Fruit fly (Drosophila melanogaster) whole organism, wandering third instar larva: ENCODE results near the gene CG16749.

Experiments used
- Abd-B ChIP-seq: fragments of >200 bp; optimal IDR thresholded peaks from 2 replicates; lab custom pipeline; 2017; ENCODE audit warnings: missing biosample characterization, missing genetic modification characterization
- CG32264 ChIP-seq: fragments of 200-800 bp; sonication (Bioruptor generic); optimal IDR thresholded peaks from 2 replicates; lab custom pipeline; 2016; ENCODE audit warnings: missing biosample characterization, missing genetic modification characterization
- CrebA ChIP-seq: fragments of 200-800 bp; sonication (Bioruptor generic); optimal IDR thresholded peaks from 2 replicates; lab custom pipeline; 2016; ENCODE audit warnings: missing biosample characterization, mild to moderate bottlenecking, missing genetic modification characterization, borderline replicate concordance
- Dif ChIP-seq: fragments of 200-275, 200-300 bp; sonication (Bioruptor generic); optimal IDR thresholded peaks from 2 replicates; lab custom pipeline; 2018; ENCODE audit warnings: missing biosample characterization, missing genetic modification characterization; ENCODE audit not compliant: partially characterized antibody
- GATAd ChIP-seq: sonication (Bioruptor generic); optimal IDR thresholded peaks from 2 replicates; lab custom pipeline; 2016; ENCODE audit warnings: missing biosample characterization, missing genetic modification characterization
- HLH106 ChIP-seq: fragments of 200-800 bp; optimal IDR thresholded peaks from 3 replicates; lab custom pipeline; 2019; ENCODE audit warnings: missing biosample characterization, mild to moderate bottlenecking, missing genetic modification characterization, moderate library complexity
- Hnf4 ChIP-seq: fragments of 200-800 bp; sonication (Bioruptor generic); optimal IDR thresholded peaks from 2 replicates; lab custom pipeline; 2016; ENCODE audit warnings: missing biosample characterization, mild to moderate bottlenecking, missing genetic modification characterization
- Hr78 ChIP-seq: fragments of >200 bp; optimal IDR thresholded peaks from 2 replicates; lab custom pipeline; 2017; ENCODE audit warnings: missing biosample characterization, missing genetic modification characterization
- Myc ChIP-seq: fragments of >200 bp; optimal IDR thresholded peaks from 2 replicates; lab custom pipeline; 2017
- N ChIP-seq: fragments of >200 bp; optimal IDR thresholded peaks from 2 replicates; lab custom pipeline; 2018; ENCODE audit warnings: missing biosample characterization, missing external identifiers, missing genetic modification characterization
- OdsH ChIP-seq: fragments of 200-800 bp; sonication (Bioruptor generic); optimal IDR thresholded peaks from 2 replicates; lab custom pipeline; 2016; ENCODE audit warnings: missing biosample characterization, mild to moderate bottlenecking, missing genetic modification characterization
- Rel ChIP-seq, 2 experiments: fragments of 200-800 bp; sonication (Bioruptor generic) in 1 of 2; optimal IDR thresholded peaks; 2 replicates in 1 of 2; 3 replicates in 1 of 2; lab custom pipeline; 2016 to 2019; ENCODE audit warnings: mild to moderate bottlenecking in 2 of 2, missing biosample characterization in 2 of 2, missing genetic modification characterization in 2 of 2, moderate library complexity in 1 of 2
- Sp1 ChIP-seq: fragments of 200-800 bp; sonication (Bioruptor generic); optimal IDR thresholded peaks from 3 replicates; lab custom pipeline; 2019; ENCODE audit warnings: missing biosample characterization, mild to moderate bottlenecking, missing genetic modification characterization, moderate library complexity
- Vsx2 ChIP-seq: fragments of 200-300, 225-300 bp; sonication (Bioruptor generic); optimal IDR thresholded peaks from 2 replicates; lab custom pipeline; 2018; ENCODE audit warnings: missing biosample characterization, missing genetic modification characterization; ENCODE audit not compliant: partially characterized antibody
- br ChIP-seq: fragments of 200-800 bp; sonication (Bioruptor generic); optimal IDR thresholded peaks from 2 replicates; lab custom pipeline; 2016; ENCODE audit warnings: missing biosample characterization, missing genetic modification characterization
- brk ChIP-seq: fragments of 200-800 bp; sonication (Bioruptor generic); optimal IDR thresholded peaks from 2 replicates; lab custom pipeline; 2016; ENCODE audit warnings: missing biosample characterization, mild to moderate bottlenecking, missing genetic modification characterization
- dmrt93B ChIP-seq: fragments of 200-800 bp; sonication (Bioruptor generic); optimal IDR thresholded peaks from 2 replicates; lab custom pipeline; 2018; ENCODE audit warnings: missing biosample characterization, mild to moderate bottlenecking, missing genetic modification characterization
- dsf ChIP-seq: sonication (Bioruptor generic); optimal IDR thresholded peaks from 2 replicates; lab custom pipeline; 2016; ENCODE audit warnings: missing biosample characterization, missing genetic modification characterization, borderline replicate concordance
- ey ChIP-seq: fragments of 200-800 bp; sonication (Bioruptor generic); optimal IDR thresholded peaks from 2 replicates; lab custom pipeline; 2016; ENCODE audit warnings: missing biosample characterization, missing genetic modification characterization
- foxo ChIP-seq, 2 experiments: fragments of 200-800 bp; sonication (Bioruptor generic); optimal IDR thresholded peaks; 2 replicates in 1 of 2; 3 replicates in 1 of 2; lab custom pipeline; 2016 to 2017; ENCODE audit warnings: missing biosample characterization in 2 of 2, missing genetic modification characterization in 2 of 2
- fru ChIP-seq: fragments of 200-800 bp; sonication (Bioruptor generic); optimal IDR thresholded peaks from 3 replicates; lab custom pipeline; 2016; ENCODE audit warnings: missing biosample characterization, mild to moderate bottlenecking, missing genetic modification characterization
- h ChIP-seq: fragments of 200-800 bp; sonication (Bioruptor generic); optimal IDR thresholded peaks from 3 replicates; lab custom pipeline; 2016; ENCODE audit warnings: missing biosample characterization, mild to moderate bottlenecking, missing genetic modification characterization
- jim ChIP-seq: fragments of 175-275, 200-325 bp; sonication (Bioruptor generic); optimal IDR thresholded peaks from 2 replicates; lab custom pipeline; 2016; ENCODE audit warnings: missing biosample characterization, mild to moderate bottlenecking, missing genetic modification characterization
- pan ChIP-seq: fragments of >200 bp; optimal IDR thresholded peaks from 2 replicates; lab custom pipeline; 2017
- psq ChIP-seq: fragments of 200-800 bp; sonication (Bioruptor generic); optimal IDR thresholded peaks from 3 replicates; lab custom pipeline; 2017; ENCODE audit warnings: missing biosample characterization, mild to moderate bottlenecking, missing genetic modification characterization, moderate library complexity
- rgr ChIP-seq: fragments of 200-800 bp; sonication (Bioruptor generic); optimal IDR thresholded peaks from 3 replicates; lab custom pipeline; 2016; ENCODE audit warnings: missing biosample characterization, mild to moderate bottlenecking, missing genetic modification characterization
- tai ChIP-seq: sonication (Bioruptor generic); optimal IDR thresholded peaks from 2 replicates; lab custom pipeline; 2016; ENCODE audit warnings: missing biosample characterization, missing genetic modification characterization
- woc ChIP-seq: sonication (Bioruptor generic); optimal IDR thresholded peaks from 2 replicates; lab custom pipeline; 2016; ENCODE audit warnings: missing biosample characterization, mild to moderate bottlenecking, missing genetic modification characterization

CG16749 gene

DNA sequence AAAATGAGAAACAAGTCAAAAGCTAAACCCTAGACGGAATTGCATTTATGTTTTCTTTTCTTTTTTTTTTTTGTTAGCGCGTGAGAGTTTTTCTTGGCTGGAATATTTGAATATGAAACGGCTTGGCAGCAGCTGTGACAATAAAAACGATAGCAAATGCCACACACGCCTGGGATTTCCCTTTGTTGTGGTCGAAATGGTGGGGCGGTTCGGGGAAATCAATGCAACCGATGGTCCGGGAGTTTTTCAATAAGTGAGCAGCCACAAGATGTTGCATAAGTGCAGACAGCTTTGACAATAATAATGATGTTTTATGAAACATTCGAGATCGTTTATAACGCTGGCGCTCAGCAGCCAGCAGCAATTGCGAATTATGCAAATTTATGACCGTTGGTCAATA, 45.1 kb upstream of the CG16749 start:
- no peak for TF ChIP-seq Rel (GFP tag; optimal IDR thresholded peaks at IDR 0.05; lab: Kevin White, UChicago)
- peak; percentile 63 for TF ChIP-seq Rel (tag; optimal IDR thresholded peaks at IDR 0.05; lab: Kevin White, UChicago)
- TF ChIP-seq h: no peak

- TF ChIP-seq br (peak; percentile 27), h (peak; percentile 48), foxo (GFP tag; optimal IDR thresholded peaks at IDR 0.05; lab: Kevin White, UChicago) (peak in 1 of 2 experiments; percentile 41), psq (GFP tag; lab: Kevin White, UChicago) (peak; percentile 2), fru (peak; percentile 39), Sp1 (GFP tag; lab: Kevin White, UChicago) (no peak), Hr78 (GFP tag; lab: Kevin White, UChicago) (no peak), tai (GFP tag; lab: Kevin White, UChicago) (no peak), HLH106 (tag; lab: Kevin White, UChicago) (peak; percentile 6), ey (GFP tag; lab: Kevin White, UChicago) (peak; percentile 30), Vsx2 (GFP tag; lab: Kevin White, UChicago) (no peak), Dif (GFP tag; lab: Kevin White, UChicago) (no peak), woc (GFP tag; lab: Kevin White, UChicago) (peak; percentile 4), rgr (GFP tag; lab: Kevin White, UChicago) (peak; percentile 42), pan (no peak), Hnf4 (GFP tag; lab: Kevin White, UChicago) (no peak), Myc (lab: Kevin White, UChicago) (no peak), N (GFP tag; lab: Kevin White, UChicago) (no peak), OdsH (GFP tag; lab: Kevin White, UChicago) (peak; percentile 6)
These were observed 38.7 kb upstream of the CG16749 start for dm6 chr3R:9370413-9370812.

DNA sequence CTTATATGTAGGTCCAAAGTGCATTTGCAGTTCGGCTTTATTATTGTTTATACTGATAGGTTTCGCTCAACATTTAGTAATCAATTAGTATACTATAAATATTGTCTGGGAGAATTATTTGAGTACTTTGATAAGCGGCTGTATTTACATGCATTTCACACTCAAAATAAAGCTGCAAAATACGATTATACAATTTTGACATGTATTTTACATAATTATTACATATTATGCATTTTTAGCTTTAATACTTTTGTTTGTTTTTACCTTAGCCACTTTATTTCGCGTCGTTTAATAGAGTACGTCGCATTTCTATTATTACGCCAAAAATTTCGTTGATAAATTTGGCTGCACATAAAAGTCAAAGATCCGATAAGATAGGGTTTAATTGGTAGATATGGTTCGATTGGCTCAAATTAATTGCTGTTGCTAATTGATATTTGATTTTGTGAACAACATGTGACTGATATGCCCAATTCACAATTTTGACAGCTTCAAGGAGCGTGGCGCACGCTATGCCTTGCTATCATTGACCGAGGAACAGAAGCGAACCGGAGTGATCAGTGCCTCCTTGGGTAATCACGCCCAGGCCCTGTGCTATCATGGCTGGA, 34.3 kb upstream of the CG16749 start:
- TF ChIP-seq foxo (GFP tag; optimal IDR thresholded peaks at IDR 0.05; lab: Kevin White, UChicago) (no peak), h (peak; percentile 24), CG32264 (GFP tag; lab: Kevin White, UChicago) (no peak), brk (GFP tag; lab: Kevin White, UChicago) (peak; percentile 27), Hnf4 (GFP tag; lab: Kevin White, UChicago) (peak; percentile 14)

dm6 chr3R:9365121-9365520, 33.4 kb upstream of the CG16749 start, which contains the start of gene Srr:
TSS of gene Srr (plus strand) at chr3R:9365398.
- TF ChIP-seq pan (no peak), Abd-B (GFP tag; lab: Kevin White, UChicago) (no peak), dmrt93B (GFP tag; lab: Kevin White, UChicago) (no peak), CG32264 (GFP tag; lab: Kevin White, UChicago) (no peak), Hr78 (GFP tag; lab: Kevin White, UChicago) (no peak), N (GFP tag; lab: Kevin White, UChicago) (no peak), CrebA (GFP tag; lab: Kevin White, UChicago) (no peak), jim (GFP tag; lab: Kevin White, UChicago) (no peak), Myc (lab: Kevin White, UChicago) (no peak), dsf (GFP tag; lab: Kevin White, UChicago) (no peak), OdsH (GFP tag; lab: Kevin White, UChicago) (no peak)
- TF ChIP-seq, all 38 proteins: peak for 0

dm6 chr3R:9363066-9363719, 31.5 kb upstream of the CG16749 start, which contains the start of gene CG18473:
TSS of gene CG18473 (plus strand) at chr3R:9363305.
- TF ChIP-seq psq (GFP tag; lab: Kevin White, UChicago) (no peak), ey (GFP tag; lab: Kevin White, UChicago) (no peak), GATAd (GFP tag; lab: Kevin White, UChicago) (no peak), br (no peak), Rel (GFP tag; optimal IDR thresholded peaks at IDR 0.05; lab: Kevin White, UChicago) (no peak), Rel (tag; optimal IDR thresholded peaks at IDR 0.05; lab: Kevin White, UChicago) (peak; percentile 87), brk (GFP tag; lab: Kevin White, UChicago) (no peak)
- TF ChIP-seq, all 38 proteins: peak for 1
